Worm (Caenorhabditis elegans): ENCODE measurements around the gene metl-1.

metl-1 gene

DNA sequence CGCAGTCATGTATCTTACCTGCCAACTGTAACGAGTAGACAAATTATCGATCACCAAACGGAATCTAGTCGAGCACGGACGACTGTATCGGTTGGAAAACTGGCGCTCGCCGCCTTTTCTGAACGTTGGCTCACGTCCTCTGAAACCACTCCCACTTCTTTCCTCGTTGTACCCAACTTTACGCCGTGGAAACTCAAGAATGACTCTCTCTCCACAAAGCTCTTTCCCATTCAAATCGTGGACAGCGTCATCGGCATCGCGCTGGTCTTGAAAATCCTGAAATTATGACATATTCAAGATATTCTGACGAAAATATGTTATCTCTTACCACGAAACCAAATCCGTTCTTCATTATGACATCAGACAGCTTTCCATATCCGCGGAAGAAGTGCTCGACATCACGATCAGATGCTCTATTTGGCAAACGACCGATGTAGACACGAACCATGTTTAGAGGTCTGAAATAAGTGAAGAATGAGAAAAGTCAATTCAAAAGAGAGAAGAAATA lies 20.8 kb downstream of the metl-1 start, which contains the start of gene rsp-2:
Gene rsp-2, minus strand, starts transcription at position 458 of the 508 bp plus-strand sequence.
- TF ChIP-seq mab-5 (tag; optimal IDR thresholded peaks at IDR 0.05), result no peak
- no peak for TF ChIP-seq blmp-1 (tag; optimal IDR thresholded peaks at IDR 0.05; ENCODE audit: insufficient read depth)
- no peak for TF ChIP-seq sma-3 (GFP tag; optimal IDR thresholded peaks at IDR 0.05)
- TF ChIP-seq mbf-1 (tag; optimal IDR thresholded peaks at IDR 0.05), result no peak
- no peak for TF ChIP-seq aly-2 (tag; optimal IDR thresholded peaks at IDR 0.05)
- TF ChIP-seq nhr-11 (tag; optimal IDR thresholded peaks at IDR 0.05), result no peak
- no peak for TF ChIP-seq nhr-129 (tag; optimal IDR thresholded peaks at IDR 0.05)
- TF ChIP-seq egl-27 (tag; optimal IDR thresholded peaks at IDR 0.05), result no peak
- no peak for TF ChIP-seq ztf-1 (GFP tag; conservative IDR thresholded peaks at IDR 0.05)
- no peak for TF ChIP-seq Y55F3AM.14 (GFP tag; optimal IDR thresholded peaks at IDR 0.05)
- TF ChIP-seq snpc-4 (tag; optimal IDR thresholded peaks at IDR 0.05), result no peak
- no peak for TF ChIP-seq ama-1 (optimal IDR thresholded peaks at IDR 0.05)
- TF ChIP-seq nhr-23 (tag; optimal IDR thresholded peaks at IDR 0.05), result no peak
- TF ChIP-seq nhr-237 (tag; optimal IDR thresholded peaks at IDR 0.05), result no peak
- TF ChIP-seq nhr-6 (tag; optimal IDR thresholded peaks at IDR 0.05), result no peak
- TF ChIP-seq nhr-10 (tag; optimal IDR thresholded peaks at IDR 0.05), result no peak
- TF ChIP-seq unc-62 (GFP tag; optimal IDR thresholded peaks at IDR 0.05), result no peak

DNA sequence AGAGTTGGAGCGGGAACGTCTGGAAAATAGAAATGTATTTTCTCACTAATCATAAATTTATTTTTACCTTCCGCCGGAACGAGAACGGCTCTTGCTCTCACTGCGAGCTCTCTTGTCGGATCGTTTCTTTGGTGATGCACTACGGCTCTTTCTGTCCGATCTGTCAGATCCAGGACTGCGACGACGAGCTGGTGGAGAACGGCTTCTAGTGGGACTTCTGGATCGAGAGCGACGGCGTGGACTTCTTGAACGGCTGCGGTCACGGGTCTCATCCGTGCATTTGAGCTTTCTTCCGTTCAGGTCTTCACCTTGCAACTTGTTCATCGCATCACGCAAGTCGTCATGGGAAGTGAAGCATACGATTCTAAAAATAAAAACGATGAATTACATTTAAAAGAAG lies 21.6 kb downstream of the metl-1 start:
- TF ChIP-seq lin-11 (tag; optimal IDR thresholded peaks at IDR 0.05), result no peak
- TF ChIP-seq nhr-21 (tag; optimal IDR thresholded peaks at IDR 0.05), result no peak
- TF ChIP-seq nhr-23 (tag; optimal IDR thresholded peaks at IDR 0.05), result no peak
- no peak for TF ChIP-seq snpc-4 (tag; optimal IDR thresholded peaks at IDR 0.05)
- TF ChIP-seq nhr-11 (tag; optimal IDR thresholded peaks at IDR 0.05), result no peak
- no peak for TF ChIP-seq Y55F3AM.14 (GFP tag; optimal IDR thresholded peaks at IDR 0.05)
- TF ChIP-seq alr-1 (tag; optimal IDR thresholded peaks at IDR 0.05), result no peak
- no peak for TF ChIP-seq peb-1 (tag; optimal IDR thresholded peaks at IDR 0.05)
- TF ChIP-seq ZK546.5 (tag; optimal IDR thresholded peaks at IDR 0.05), result no peak
- no peak for TF ChIP-seq unc-39 (tag; optimal IDR thresholded peaks at IDR 0.05)
- no peak for TF ChIP-seq ceh-82 (tag; optimal IDR thresholded peaks at IDR 0.05)

DNA sequence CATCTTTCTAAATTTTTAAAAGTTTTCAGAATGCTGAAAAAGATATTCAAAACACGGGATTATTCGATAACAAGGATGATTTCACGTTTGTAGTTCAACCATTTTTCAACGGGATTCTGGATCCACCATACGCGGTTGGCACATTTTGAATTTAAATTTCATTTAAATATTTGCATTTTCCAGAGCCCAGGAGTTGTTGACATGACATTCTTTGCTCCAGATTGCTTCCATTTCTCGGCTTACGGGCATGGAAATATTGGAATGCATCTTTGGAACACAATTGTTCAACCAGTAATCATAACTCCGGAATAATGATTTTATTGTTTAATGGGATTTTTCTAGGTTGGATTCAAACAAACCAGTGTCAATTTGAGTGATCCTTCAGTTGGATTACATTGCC lies 22.5 kb downstream of the metl-1 start:
- TF ChIP-seq fos-1 (tag; optimal IDR thresholded peaks at IDR 0.05) (no peak), nhr-11 (tag; optimal IDR thresholded peaks at IDR 0.05) (no peak), C34F6.9 (tag; optimal IDR thresholded peaks at IDR 0.05) (no peak), ztf-1 (GFP tag; conservative IDR thresholded peaks at IDR 0.05) (no peak), nhr-25 (tag; optimal IDR thresholded peaks at IDR 0.05) (no peak), ceh-16 (tag; optimal IDR thresholded peaks at IDR 0.05) (no peak), elt-1 (tag; optimal IDR thresholded peaks at IDR 0.05) (no peak), nhr-77 (tag; optimal IDR thresholded peaks at IDR 0.05) (no peak), peb-1 (tag; optimal IDR thresholded peaks at IDR 0.05) (no peak), unc-55 (GFP tag; optimal IDR thresholded peaks at IDR 0.05) (no peak), alr-1 (tag; optimal IDR thresholded peaks at IDR 0.05) (no peak), gmeb-1 (tag; optimal IDR thresholded peaks at IDR 0.05) (no peak), ZK546.5 (tag; optimal IDR thresholded peaks at IDR 0.05) (no peak), unc-62 (GFP tag; optimal IDR thresholded peaks at IDR 0.05) (no peak)

DNA sequence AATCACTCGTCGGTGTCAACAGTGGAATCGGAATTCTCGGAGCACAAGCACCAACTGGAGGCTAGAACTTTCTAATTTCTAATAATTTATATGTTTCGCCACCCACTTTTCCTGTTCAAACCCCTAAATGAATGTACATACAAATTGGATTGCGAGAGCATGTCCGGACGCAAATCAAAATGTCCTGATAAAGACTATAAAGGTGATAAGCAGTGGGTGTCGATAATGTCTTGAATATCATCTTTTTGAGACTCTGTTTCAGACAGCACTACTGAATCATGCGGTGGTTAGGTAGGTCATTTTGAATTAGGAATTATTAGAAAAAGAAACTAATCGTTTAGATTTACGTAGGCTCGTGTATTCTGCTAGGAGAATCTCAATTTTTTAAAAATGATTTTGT lies 24.6 kb downstream of the metl-1 start, which contains the start of gene W02B12.1:
Gene W02B12.1, plus strand, starts transcription at position 269 of the 400 bp plus-strand sequence.
- peak; percentile 50 for TF ChIP-seq skn-1 (tag; optimal IDR thresholded peaks at IDR 0.05)
- TF ChIP-seq R02D3.7 (tag; optimal IDR thresholded peaks at IDR 0.05), result no peak
- TF ChIP-seq fos-1 (tag; optimal IDR thresholded peaks at IDR 0.05), result peak; percentile 79

DNA sequence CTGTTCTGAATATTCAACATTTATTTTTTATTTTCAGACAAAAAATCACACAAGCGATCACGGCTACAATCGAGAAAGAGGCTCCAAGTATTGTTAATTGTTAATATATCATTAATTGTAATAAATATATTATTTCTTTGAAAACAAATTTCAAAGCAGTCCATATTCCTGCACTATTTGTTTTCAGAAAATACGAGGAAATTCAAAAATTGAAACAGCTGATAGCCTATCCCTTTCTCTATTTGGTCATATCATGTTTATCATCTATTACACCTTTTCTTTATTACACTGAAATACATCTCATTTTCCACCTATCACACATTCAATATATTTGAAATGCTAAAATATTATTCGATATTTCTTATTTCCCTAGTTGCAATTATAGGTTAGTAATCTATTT lies 28.4 kb downstream of the metl-1 start, which contains the start of gene W02B12.13:
Gene W02B12.13, plus strand, starts transcription at position 301 of the 400 bp plus-strand sequence.
- TF ChIP-seq gmeb-1 (tag; optimal IDR thresholded peaks at IDR 0.05) (no peak), nhr-129 (tag; optimal IDR thresholded peaks at IDR 0.05) (no peak), egl-27 (tag; optimal IDR thresholded peaks at IDR 0.05) (no peak), R02D3.7 (tag; optimal IDR thresholded peaks at IDR 0.05) (no peak), sma-3 (GFP tag; optimal IDR thresholded peaks at IDR 0.05) (no peak), ztf-1 (GFP tag; conservative IDR thresholded peaks at IDR 0.05) (no peak), lin-39 (tag; optimal IDR thresholded peaks at IDR 0.05) (no peak), ZK546.5 (tag; optimal IDR thresholded peaks at IDR 0.05) (no peak), mbf-1 (tag; optimal IDR thresholded peaks at IDR 0.05) (no peak), nhr-6 (tag; optimal IDR thresholded peaks at IDR 0.05) (no peak), ceh-16 (tag; optimal IDR thresholded peaks at IDR 0.05) (no peak), ceh-82 (tag; optimal IDR thresholded peaks at IDR 0.05) (no peak), nhr-23 (tag; optimal IDR thresholded peaks at IDR 0.05) (no peak), sma-9 (GFP tag; optimal IDR thresholded peaks at IDR 0.05) (no peak), sma-9 (tag; optimal IDR thresholded peaks at IDR 0.05) (no peak), mdl-1 (tag; optimal IDR thresholded peaks at IDR 0.05) (no peak), nhr-237 (tag; optimal IDR thresholded peaks at IDR 0.05) (no peak)
